Worm (Caenorhabditis elegans) whole organism, L4/young adult: ENCODE data around the gene F59A1.12.

Experiments
- W03F9.2 ChIP-seq: fragments of 150-350 bp; optimal IDR thresholded peaks from 2 replicates; lab custom pipeline; 2014; ENCODE audit warnings: missing biosample characterization, missing genetic modification characterization
- dao-5 ChIP-seq: sonication (generic microtip); optimal IDR thresholded peaks from 2 replicates; lab custom pipeline; 2016; ENCODE audit warnings: missing genotype, missing genetic modification characterization, moderate library complexity, missing compliant biosample characterization
- him-1 ChIP-seq: sonication (generic microtip); optimal IDR thresholded peaks from 2 replicates; lab custom pipeline; 2016; ENCODE audit warnings: missing genotype, missing genetic modification reagents, missing genetic modification characterization, missing compliant biosample characterization

Gene F59A1.12

ce11 chrV:17683763-17684162, 16.2 kb upstream of the F59A1.12 start, which contains the start of gene F59A1.15:
Gene F59A1.15, minus strand, starts transcription at chrV:17683863.
- TF ChIP-seq dao-5 (tag; lab: Kevin White, UChicago) (no peak), W03F9.2 (tag; lab: Kevin White, UChicago) (no peak), him-1 (tag; lab: Kevin White, UChicago) (no peak)

ce11 chrV:17683290-17683689, 15.7 kb upstream of the F59A1.12 start:
- TF ChIP-seq W03F9.2 (tag; lab: Kevin White, UChicago), result no peak
- TF ChIP-seq him-1 (tag; lab: Kevin White, UChicago), result no peak
- no peak for TF ChIP-seq dao-5 (tag; lab: Kevin White, UChicago)

ce11 chrV:17676553-17676952, 9.0 kb upstream of the F59A1.12 start, which contains the start of gene str-92:
Gene str-92, minus strand, starts transcription at chrV:17676653.
- TF ChIP-seq him-1 (tag; lab: Kevin White, UChicago) (no peak), dao-5 (tag; lab: Kevin White, UChicago) (no peak), W03F9.2 (tag; lab: Kevin White, UChicago) (no peak)

DNA sequence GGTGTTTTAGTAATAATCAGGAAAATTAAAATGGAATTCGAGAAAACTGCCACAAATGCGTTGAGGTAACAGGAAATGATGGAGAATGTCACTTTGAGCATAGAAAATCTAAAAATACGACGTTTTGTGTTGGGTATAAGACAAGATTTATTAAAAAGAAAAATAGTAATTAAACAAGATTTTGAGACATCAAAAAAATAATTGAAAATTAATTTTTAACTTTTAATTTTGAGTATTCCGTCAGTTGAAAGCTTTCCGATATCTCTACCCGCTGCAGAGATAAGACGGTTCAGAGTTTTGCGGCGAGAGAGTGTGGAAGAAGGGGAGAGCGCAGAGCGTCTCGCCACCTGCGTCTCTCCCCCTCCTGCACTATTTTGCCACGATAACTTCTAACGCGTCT, 5.8 kb upstream of the F59A1.12 start, which contains the start of gene str-93:
Gene str-93 (minus strand): TSS at position 101 of the 400 bp plus-strand sequence.
- TF ChIP-seq dao-5 (tag; lab: Kevin White, UChicago), result no peak
- no peak for TF ChIP-seq W03F9.2 (tag; lab: Kevin White, UChicago)
- TF ChIP-seq him-1 (tag; lab: Kevin White, UChicago), result no peak

- TF ChIP-seq him-1 (tag; lab: Kevin White, UChicago) (no peak), W03F9.2 (tag; lab: Kevin White, UChicago) (no peak), dao-5 (tag; lab: Kevin White, UChicago) (no peak)
Observed at ce11 chrV:17668531-17668930, 955 bp upstream of the F59A1.12 start, which contains the start of gene str-89. Gene str-89, plus strand, starts transcription at chrV:17668831.

ce11 chrV:17665906-17666305, 1.7 kb downstream of the F59A1.12 start, which contains the start of gene F59A1.11:
Gene F59A1.11, minus strand, starts transcription at chrV:17666006.
- TF ChIP-seq dao-5 (tag; lab: Kevin White, UChicago) (no peak), him-1 (tag; lab: Kevin White, UChicago) (no peak), W03F9.2 (tag; lab: Kevin White, UChicago) (no peak)

DNA sequence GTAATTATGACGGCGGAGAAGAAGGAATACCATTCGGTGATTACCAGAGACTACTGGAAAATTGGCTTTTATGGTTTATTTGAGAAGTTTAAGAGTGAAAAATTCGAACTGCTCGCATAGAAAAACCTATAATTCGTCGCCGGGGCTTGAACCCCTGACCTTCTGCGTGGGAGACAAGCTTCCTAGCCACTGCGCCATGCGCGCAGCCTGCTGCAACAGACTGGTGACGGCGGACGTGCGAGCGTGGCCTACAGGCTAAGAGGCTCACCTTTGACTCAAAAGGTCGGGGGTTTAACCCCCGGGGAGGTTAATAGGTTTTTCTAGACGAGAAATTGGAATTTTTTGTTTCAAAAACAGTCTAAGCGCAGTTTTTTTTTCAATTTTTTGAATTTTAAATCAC, 3.2 kb downstream of the F59A1.12 start:
- no peak for TF ChIP-seq W03F9.2 (tag; lab: Kevin White, UChicago)
- TF ChIP-seq him-1 (tag; lab: Kevin White, UChicago), result no peak
- TF ChIP-seq dao-5 (tag; lab: Kevin White, UChicago), result no peak

DNA sequence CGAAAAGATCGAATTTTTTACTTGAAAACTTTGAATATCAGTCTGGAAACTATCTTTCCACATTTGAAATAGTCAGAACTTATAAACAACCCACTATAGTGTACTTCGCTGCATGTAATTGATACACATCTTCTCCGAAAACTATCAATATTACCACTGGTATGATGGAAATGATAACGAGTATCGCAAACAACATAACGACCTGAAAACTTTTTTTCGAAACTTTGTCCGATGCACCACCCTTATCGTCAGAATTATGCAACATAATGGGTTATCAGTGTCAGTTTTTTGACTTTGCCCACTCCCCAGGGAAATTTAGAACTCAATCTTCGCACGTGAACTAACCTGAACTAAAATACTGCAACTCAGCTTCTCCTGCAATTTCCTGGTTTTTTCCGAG, 5.3 kb downstream of the F59A1.12 start:
- TF ChIP-seq him-1 (tag; lab: Kevin White, UChicago) (no peak), W03F9.2 (tag; lab: Kevin White, UChicago) (no peak), dao-5 (tag; lab: Kevin White, UChicago) (no peak)

- TF ChIP-seq W03F9.2 (tag; lab: Kevin White, UChicago) (no peak), dao-5 (tag; lab: Kevin White, UChicago) (no peak), him-1 (tag; lab: Kevin White, UChicago) (no peak)
Observed at ce11 chrV:17660003-17660402, 7.6 kb downstream of the F59A1.12 start, which contains the start of gene dgat-2. Gene dgat-2, plus strand, starts transcription at chrV:17660303.

DNA sequence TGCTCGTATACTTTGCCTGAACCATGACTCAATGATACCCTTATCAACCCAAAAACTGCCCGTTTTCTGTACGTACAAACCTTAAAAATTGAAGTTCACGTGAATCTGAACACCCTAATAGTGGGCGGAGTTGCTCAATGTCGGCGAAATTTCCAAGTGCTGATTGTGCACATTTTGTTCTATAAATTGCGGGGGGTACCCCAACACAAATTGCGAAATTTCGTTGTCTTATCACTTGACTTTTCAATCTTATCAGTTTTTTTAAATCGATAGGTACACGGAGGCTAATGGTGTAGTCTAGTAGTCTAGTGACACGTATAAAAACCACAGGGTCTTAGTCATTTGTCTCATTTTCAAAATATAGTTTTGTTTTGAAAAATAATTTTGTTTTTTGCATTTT, 8.3 kb downstream of the F59A1.12 start, which contains the start of gene fbxa-108:
Gene fbxa-108 (minus strand): TSS at position 158 of the 400 bp plus-strand sequence.
- TF ChIP-seq W03F9.2 (tag; lab: Kevin White, UChicago), result no peak
- no peak for TF ChIP-seq him-1 (tag; lab: Kevin White, UChicago)
- no peak for TF ChIP-seq dao-5 (tag; lab: Kevin White, UChicago)

DNA sequence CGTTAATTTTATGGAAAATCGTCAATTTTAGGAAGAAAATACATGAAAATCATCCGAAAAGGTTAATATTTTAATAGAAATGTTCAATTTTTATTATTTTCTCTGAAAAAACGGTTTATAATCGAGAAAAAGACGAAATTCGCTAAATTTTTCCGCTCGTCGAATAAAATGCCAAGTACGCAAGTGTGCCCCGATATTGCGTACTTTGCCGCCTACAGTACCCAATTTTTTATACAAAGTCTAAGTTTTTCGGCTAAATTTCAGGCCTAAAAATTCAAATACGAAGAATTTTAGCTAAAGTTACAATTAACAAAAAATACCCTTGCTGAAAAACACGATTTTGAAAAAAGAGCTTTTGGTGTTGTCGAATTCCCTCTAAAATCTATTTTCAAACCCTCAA, 8.8 kb downstream of the F59A1.12 start:
- TF ChIP-seq dao-5 (tag; lab: Kevin White, UChicago) (no peak), W03F9.2 (tag; lab: Kevin White, UChicago) (no peak), him-1 (tag; lab: Kevin White, UChicago) (no peak)

DNA sequence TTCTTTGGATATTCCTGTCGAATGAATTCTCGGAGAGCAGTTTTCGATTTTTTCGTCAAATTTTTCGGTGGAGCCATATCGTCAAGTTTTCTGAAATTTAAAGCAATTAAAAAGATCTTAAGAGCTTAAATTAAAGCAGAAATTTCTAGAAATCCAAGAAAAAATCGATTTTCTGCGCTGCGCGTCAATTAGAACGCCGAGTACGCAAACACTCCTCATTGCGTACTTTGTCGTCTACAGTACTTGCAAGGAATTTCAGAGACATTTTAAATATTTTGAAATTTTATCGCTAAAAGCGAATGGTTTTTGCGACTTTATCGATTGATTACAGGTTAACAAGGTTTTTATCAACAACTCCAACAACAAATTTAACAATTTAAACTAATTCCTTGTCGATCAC, 12.4 kb downstream of the F59A1.12 start:
- no peak for TF ChIP-seq dao-5 (tag; lab: Kevin White, UChicago)
- no peak for TF ChIP-seq W03F9.2 (tag; lab: Kevin White, UChicago)
- no peak for TF ChIP-seq him-1 (tag; lab: Kevin White, UChicago)

- TF ChIP-seq W03F9.2 (tag; lab: Kevin White, UChicago) (no peak), him-1 (tag; lab: Kevin White, UChicago) (no peak), dao-5 (tag; lab: Kevin White, UChicago) (no peak)
Observed at ce11 chrV:17650427-17650826, 17.1 kb downstream of the F59A1.12 start, which contains the start of gene fbxa-192. Gene fbxa-192, minus strand, starts transcription at chrV:17650527.

DNA sequence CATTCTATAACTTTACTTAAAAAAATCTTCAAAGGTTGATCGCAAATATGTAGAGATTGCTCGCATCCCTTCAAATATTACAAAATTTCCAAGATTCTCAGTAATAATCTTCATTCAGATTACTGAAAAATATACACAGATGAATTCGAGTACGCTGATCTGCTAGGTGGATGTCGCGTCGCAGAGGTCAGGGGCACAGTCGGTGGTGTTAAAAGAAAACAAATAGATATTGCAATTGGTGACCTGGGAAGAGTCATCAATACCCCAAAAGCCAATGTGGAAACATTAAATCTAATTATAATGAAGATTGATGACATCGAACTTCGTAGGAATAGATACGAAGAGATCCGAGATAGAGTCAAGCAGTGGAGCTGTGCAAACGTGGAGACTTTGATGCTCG, 39.0 kb downstream of the F59A1.12 start, which contains the start of gene F57G4.10:
Gene F57G4.10 (plus strand): TSS at position 301 of the 400 bp plus-strand sequence.
- TF ChIP-seq him-1 (tag; lab: Kevin White, UChicago) (no peak), dao-5 (tag; lab: Kevin White, UChicago) (no peak), W03F9.2 (tag; lab: Kevin White, UChicago) (no peak)
